Worm (Caenorhabditis elegans) whole organism, young adult: ENCODE data around the gene F01F1.11.

ENCODE experiments used
- B0019.2 ChIP-seq: fragments of 200-800 bp; sonication (Bioruptor generic); conservative IDR thresholded peaks from 2 replicates; pipeline ENCODE4 v1.3.6; 2022; ENCODE audit warnings: missing genetic modification reagents, missing genetic modification characterization, missing compliant biosample characterization
- C17E4.6 ChIP-seq: fragments of 200-800 bp; sonication (Bioruptor generic); IDR thresholded peaks from 2 replicates; pipeline ENCODE4 v1.3.6; 2022; ENCODE audit warnings: missing genetic modification reagents, missing genetic modification characterization, missing compliant biosample characterization
- F22D6.2 ChIP-seq: sonication (generic microtip); optimal IDR thresholded peaks from 2 replicates; lab custom pipeline; 2016; ENCODE audit warnings: mild to moderate bottlenecking, missing genetic modification characterization, missing compliant biosample characterization
- F23B12.7 ChIP-seq: sonication (generic microtip); optimal IDR thresholded peaks from 2 replicates; lab custom pipeline; 2017; ENCODE audit warnings: missing genetic modification characterization, mild to moderate bottlenecking, missing compliant biosample characterization, antibody characterized with exemption, moderate library complexity; ENCODE audit not compliant: insufficient read depth
- F37B4.10 ChIP-seq: fragments of 200-800 bp; sonication (Bioruptor generic); IDR thresholded peaks from 2 replicates; pipeline ENCODE4 v1.3.6; 2022; ENCODE audit warnings: missing genetic modification characterization, missing compliant biosample characterization
- F39B2.1 ChIP-seq: fragments of 200-800 bp; sonication (Bioruptor generic); IDR thresholded peaks from 2 replicates; pipeline ENCODE4 v1.3.6; 2022; ENCODE audit warnings: missing genetic modification reagents, missing genetic modification characterization, missing compliant biosample characterization
- F57C9.4 ChIP-seq: sonication (generic microtip); optimal IDR thresholded peaks from 2 replicates; lab custom pipeline; 2017; ENCODE audit warnings: mild to moderate bottlenecking, missing genetic modification characterization, missing compliant biosample characterization
- K12H6.12 ChIP-seq: fragments of 200-800 bp; sonication (Bioruptor generic); optimal IDR thresholded peaks from 2 replicates; lab custom pipeline; 2018; ENCODE audit warnings: mild to moderate bottlenecking, missing genetic modification characterization, missing compliant biosample characterization
- Y53F4B.3 ChIP-seq: fragments of 200-800 bp; sonication (Bioruptor generic); IDR thresholded peaks from 2 replicates; pipeline ENCODE4 v1.3.6; 2022; ENCODE audit warnings: missing genetic modification reagents, missing genetic modification characterization, missing compliant biosample characterization
- Y53G8AR.9 ChIP-seq: fragments of 200-800 bp; sonication (Bioruptor generic); conservative IDR thresholded peaks from 2 replicates; pipeline ENCODE4 v1.3.6; 2022; ENCODE audit warnings: missing genetic modification reagents, missing genetic modification characterization, missing compliant biosample characterization
- akir-1 ChIP-seq: fragments of 200-800 bp; sonication (Bioruptor generic); optimal IDR thresholded peaks from 2 replicates; lab custom pipeline; 2018; ENCODE audit warnings: mild to moderate bottlenecking, missing genetic modification characterization, moderate library complexity, missing compliant biosample characterization
- ama-1 ChIP-seq, 3 experiments: fragments of 150-350 bp in 1 of 3; sonication (generic microtip) in 2 of 3; optimal IDR thresholded peaks; 2 replicates each; lab custom pipeline; 2014 to 2018; ENCODE audit warnings: missing biosample characterization in 2 of 3, missing genetic modification characterization in 2 of 3, missing genetic modification reagents in 2 of 3
- bed-2 ChIP-seq: fragments of 200-800 bp; sonication (Bioruptor generic); IDR thresholded peaks from 2 replicates; pipeline ENCODE4 v1.3.6; 2022; ENCODE audit warnings: missing genetic modification reagents, missing genetic modification characterization, missing compliant biosample characterization
- ccch-3 ChIP-seq: fragments of 200-800 bp; sonication (Bioruptor generic); optimal IDR thresholded peaks from 2 replicates; lab custom pipeline; 2018; ENCODE audit warnings: mild to moderate bottlenecking, missing genetic modification characterization, missing compliant biosample characterization
- ceh-27 ChIP-seq: fragments of 200-800 bp; sonication (Bioruptor generic); optimal IDR thresholded peaks from 2 replicates; lab custom pipeline; 2018; ENCODE audit warnings: mild to moderate bottlenecking, missing genetic modification characterization, moderate library complexity, missing compliant biosample characterization
- ceh-40 ChIP-seq: fragments of 200-800 bp; sonication (Bioruptor generic); IDR thresholded peaks from 2 replicates; pipeline ENCODE4 v1.3.6; 2022; ENCODE audit warnings: missing genetic modification characterization, missing compliant biosample characterization
- chd-7 ChIP-seq: sonication (generic microtip); optimal IDR thresholded peaks from 2 replicates; lab custom pipeline; 2016; ENCODE audit warnings: mild to moderate bottlenecking, missing genetic modification characterization, moderate library complexity, missing compliant biosample characterization
- efl-1 ChIP-seq: fragments of 150-350 bp; optimal IDR thresholded peaks from 2 replicates; lab custom pipeline; 2014; ENCODE audit warnings: missing biosample characterization, missing genetic modification reagents, missing genetic modification characterization
- egl-18 ChIP-seq: fragments of 200-800 bp; sonication (Bioruptor generic); IDR thresholded peaks from 2 replicates; pipeline ENCODE4 v1.3.6; 2022; ENCODE audit warnings: missing genetic modification reagents, missing genetic modification characterization, missing compliant biosample characterization
- egl-44 ChIP-seq: fragments of 200-800 bp; sonication (Bioruptor generic); IDR thresholded peaks from 2 replicates; pipeline ENCODE4 v1.3.6; 2022; ENCODE audit warnings: missing genetic modification reagents, missing genetic modification characterization, missing compliant biosample characterization
- hrde-1 ChIP-seq: sonication (generic microtip); optimal IDR thresholded peaks from 2 replicates; lab custom pipeline; 2016; ENCODE audit warnings: missing genetic modification characterization, mild to moderate bottlenecking, missing compliant biosample characterization, moderate library complexity, missing genotype, missing genetic modification reagents, borderline replicate concordance
- lag-1 ChIP-seq: fragments of 200-800 bp; sonication (Bioruptor generic); IDR thresholded peaks from 2 replicates; pipeline ENCODE4 v1.3.6; 2022; ENCODE audit warnings: missing genetic modification reagents, missing genetic modification characterization, missing compliant biosample characterization
- lin-54 ChIP-seq: fragments of 200-800 bp; sonication (Bioruptor generic); optimal IDR thresholded peaks from 2 replicates; lab custom pipeline; 2018; ENCODE audit warnings: mild to moderate bottlenecking, missing genetic modification characterization, missing compliant biosample characterization
- lir-1 ChIP-seq: fragments of 200-800 bp; sonication (Bioruptor generic); conservative IDR thresholded peaks from 2 replicates; pipeline ENCODE4 v1.3.6; 2022; ENCODE audit warnings: missing genetic modification reagents, missing genetic modification characterization, missing compliant biosample characterization
- madf-3 ChIP-seq: fragments of 200-800 bp; sonication (Bioruptor generic); IDR thresholded peaks from 2 replicates; pipeline ENCODE4 v1.3.6; 2022; ENCODE audit warnings: missing genetic modification reagents, missing genetic modification characterization, missing compliant biosample characterization
- madf-6 ChIP-seq: fragments of 200-800 bp; sonication (Bioruptor generic); IDR thresholded peaks from 2 replicates; pipeline ENCODE4 v1.3.6; 2022; ENCODE audit warnings: missing genetic modification reagents, missing genetic modification characterization, missing compliant biosample characterization
- madf-8 ChIP-seq: fragments of 200-800 bp; sonication (Bioruptor generic); conservative IDR thresholded peaks from 2 replicates; pipeline ENCODE4 v1.3.6; 2022; ENCODE audit warnings: missing genetic modification reagents, missing genetic modification characterization, missing compliant biosample characterization
- mcd-1 ChIP-seq: fragments of 200-800 bp; sonication (Bioruptor generic); IDR thresholded peaks from 2 replicates; pipeline ENCODE4 v1.3.6; 2022; ENCODE audit warnings: missing genetic modification reagents, missing genetic modification characterization, missing compliant biosample characterization
- mel-28 ChIP-seq: sonication (generic microtip); optimal IDR thresholded peaks from 2 replicates; lab custom pipeline; 2016; ENCODE audit warnings: borderline replicate concordance, mild to moderate bottlenecking, missing genetic modification characterization, missing compliant biosample characterization
- mxl-1 ChIP-seq: sonication (generic microtip); optimal IDR thresholded peaks from 2 replicates; lab custom pipeline; 2016; ENCODE audit warnings: missing genetic modification characterization, missing compliant biosample characterization
- nfya-1 ChIP-seq: sonication (generic microtip); optimal IDR thresholded peaks from 2 replicates; lab custom pipeline; 2017; ENCODE audit warnings: antibody characterized with exemption, missing compliant biosample characterization, missing genetic modification characterization, borderline replicate concordance; ENCODE audit not compliant: insufficient read depth
- nfya-2 ChIP-seq: fragments of 200-800 bp; sonication (Bioruptor generic); IDR thresholded peaks from 2 replicates; pipeline ENCODE4 v1.3.6; 2022; ENCODE audit warnings: missing genetic modification reagents, missing genetic modification characterization, missing compliant biosample characterization
- nhr-120 ChIP-seq: fragments of 200-800 bp; sonication (Bioruptor generic); IDR thresholded peaks from 2 replicates; pipeline ENCODE4 v1.3.6; 2022; ENCODE audit warnings: missing genetic modification characterization, missing compliant biosample characterization
- pha-4 ChIP-seq: fragments of 150-350 bp; sonication (generic microtip); optimal IDR thresholded peaks from 2 replicates; lab custom pipeline; 2014; ENCODE audit warnings: missing biosample characterization, missing genetic modification reagents, missing genetic modification characterization
- snpc-1.1 ChIP-seq: sonication (generic microtip); optimal IDR thresholded peaks from 2 replicates; lab custom pipeline; 2017; ENCODE audit warnings: missing genetic modification characterization, mild to moderate bottlenecking, missing compliant biosample characterization, antibody characterized with exemption, moderate library complexity, missing genotype, missing genetic modification reagents; ENCODE audit not compliant: insufficient read depth
- snpc-1.3 ChIP-seq: sonication (generic microtip); optimal IDR thresholded peaks from 2 replicates; lab custom pipeline; 2017; ENCODE audit warnings: missing genetic modification characterization, mild to moderate bottlenecking, missing compliant biosample characterization, antibody characterized with exemption, moderate library complexity, missing genotype, missing genetic modification reagents; ENCODE audit not compliant: insufficient read depth
- snpc-4 ChIP-seq, 5 experiments: fragments of 150-350 bp in 1 of 5; sonication (generic microtip) in 4 of 5; optimal IDR thresholded peaks; 2 replicates each; lab custom pipeline; 2014 to 2018; ENCODE audit warnings: missing genetic modification characterization in 5 of 5, missing biosample characterization in 3 of 5, antibody characterized with exemption in 2 of 5, mild to moderate bottlenecking in 2 of 5, missing compliant biosample characterization in 2 of 5, missing genotype in 2 of 5, moderate library complexity in 2 of 5, missing genetic modification reagents in 1 of 5
- tbx-9 ChIP-seq: sonication (generic microtip); optimal IDR thresholded peaks from 2 replicates; lab custom pipeline; 2016; ENCODE audit warnings: borderline replicate concordance, missing genetic modification characterization, inconsistent platforms, missing compliant biosample characterization
- unc-62 ChIP-seq: fragments of 150-350 bp; optimal IDR thresholded peaks from 2 replicates; lab custom pipeline; 2014; ENCODE audit warnings: missing biosample characterization, missing genetic modification reagents, missing genetic modification characterization
- zim-3 ChIP-seq: sonication (generic microtip); optimal IDR thresholded peaks from 2 replicates; lab custom pipeline; 2017; ENCODE audit warnings: mild to moderate bottlenecking, missing genetic modification characterization, moderate library complexity, missing compliant biosample characterization
- ztf-6 ChIP-seq: fragments of 200-800 bp; sonication (Bioruptor generic); IDR thresholded peaks from 2 replicates; pipeline ENCODE4 v1.3.6; 2022; ENCODE audit warnings: missing genetic modification reagents, missing genetic modification characterization, missing compliant biosample characterization

F01F1.11 gene

ce11 chrIII:5884459-5884858, 12.8 kb upstream of the F01F1.11 start:
- TF ChIP-seq K12H6.12 (tag; lab: Kevin White, UChicago) (no peak), lin-54 (GFP tag; lab: Kevin White, UChicago) (no peak), snpc-1.1 (tag; lab: Kevin White, UChicago) (no peak), madf-8 (no peak), chd-7 (tag; lab: Kevin White, UChicago) (no peak), mel-28 (tag; lab: Kevin White, UChicago) (no peak), ztf-6 (no peak), mcd-1 (GFP tag; lab: Robert Waterston, UW) (no peak), akir-1 (GFP tag; lab: Kevin White, UChicago) (no peak), zim-3 (no peak), ceh-27 (GFP tag; lab: Kevin White, UChicago) (no peak)
- TF ChIP-seq, all 124 proteins: peak for 0

DNA sequence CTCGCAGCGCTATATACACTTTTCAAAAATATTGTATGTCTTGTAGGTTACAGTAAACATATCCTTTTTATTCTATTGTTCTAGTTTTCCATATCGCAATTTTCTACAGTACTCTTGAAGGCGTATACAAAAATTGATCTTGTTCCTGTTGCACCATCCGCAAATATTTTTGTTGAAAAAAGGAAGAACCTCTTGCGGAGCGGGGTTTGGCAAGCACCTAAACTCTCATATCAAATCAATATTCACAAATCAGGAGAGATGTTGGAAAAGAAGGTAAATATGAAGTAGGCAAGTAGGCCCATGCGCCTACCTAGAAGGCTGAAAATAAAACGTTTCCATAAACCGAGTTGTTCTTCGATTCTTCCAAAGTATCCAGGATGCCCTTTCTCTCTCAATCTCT, 12.3 kb upstream of the F01F1.11 start, which contains the start of gene C28H8.5:
TSS of gene C28H8.5 (plus strand) at position 301 of the 400 bp plus-strand sequence.
- no peak for TF ChIP-seq lag-1 (GFP tag; lab: Robert Waterston, UW)
- no peak for TF ChIP-seq nhr-120 (GFP tag; lab: Robert Waterston, UW)
- no peak for TF ChIP-seq ama-1 (optimal IDR thresholded peaks at IDR 0.05; lab: Kevin White, UChicago)
- no peak for TF ChIP-seq ama-1 (GFP tag; optimal IDR thresholded peaks at IDR 0.05; lab: Kevin White, UChicago)
- no peak for TF ChIP-seq mxl-1
- TF ChIP-seq bed-2 (GFP tag; lab: Robert Waterston, UW) = no peak
- no peak for TF ChIP-seq lir-1 (GFP tag; lab: Robert Waterston, UW)
- TF ChIP-seq F23B12.7 (tag; lab: Kevin White, UChicago) = no peak
- no peak for TF ChIP-seq tbx-9
- no peak for TF ChIP-seq mel-28 (tag; lab: Kevin White, UChicago)
- TF ChIP-seq zim-3 = no peak

DNA sequence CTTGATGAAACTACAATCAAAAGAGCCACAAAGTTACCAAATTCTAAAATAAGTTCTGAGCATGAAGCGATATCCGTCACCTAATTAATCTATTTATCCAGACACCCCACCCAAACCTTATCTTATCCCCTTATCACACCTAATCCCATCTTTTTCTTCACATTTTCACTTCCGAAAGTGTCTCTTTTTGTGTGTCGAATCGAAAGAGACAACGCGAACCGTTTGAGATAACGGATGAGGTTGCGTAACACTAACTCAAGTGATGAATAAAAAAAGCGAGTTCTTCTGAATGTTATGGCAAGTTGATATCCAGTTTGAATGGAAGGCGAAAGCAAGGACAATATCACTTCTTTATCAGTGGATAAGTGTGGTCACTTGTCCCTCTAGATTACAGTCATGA, 11.8 kb upstream of the F01F1.11 start:
- TF ChIP-seq F39B2.1 = no peak
- no peak for TF ChIP-seq K12H6.12 (tag; lab: Kevin White, UChicago)
- TF ChIP-seq ccch-3 (GFP tag; lab: Kevin White, UChicago) = no peak
- no peak for TF ChIP-seq Y53G8AR.9
- no peak for TF ChIP-seq lag-1 (GFP tag; lab: Robert Waterston, UW)
- no peak for TF ChIP-seq B0019.2 (GFP tag; lab: Robert Waterston, UW)
- no peak for TF ChIP-seq pha-4
- no peak for TF ChIP-seq unc-62

- TF ChIP-seq snpc-1.3 (tag; lab: Kevin White, UChicago) (no peak), akir-1 (GFP tag; lab: Kevin White, UChicago) (no peak), F57C9.4 (tag; lab: Kevin White, UChicago) (no peak), madf-6 (no peak)
Measured at ce11 chrIII:5882823-5883222, 11.1 kb upstream of the F01F1.11 start, which contains the start of gene F01F1.14. Gene F01F1.14, minus strand, starts transcription at chrIII:5882923.

ce11 chrIII:5882284-5882683, 10.6 kb upstream of the F01F1.11 start:
- TF ChIP-seq efl-1 (no peak), nfya-2 (GFP tag; lab: Robert Waterston, UW) (no peak), F37B4.10 (GFP tag; lab: Robert Waterston, UW) (no peak), C17E4.6 (GFP tag; lab: Robert Waterston, UW) (no peak), Y53F4B.3 (GFP tag; lab: Robert Waterston, UW) (no peak), hrde-1 (tag; lab: Kevin White, UChicago) (peak; percentile 30), madf-6 (peak; percentile 57; the same call in 1 of the 2 replicates), snpc-4 (GFP tag; optimal IDR thresholded peaks at IDR 0.05; lab: Kevin White, UChicago) (no peak), snpc-4 (tag; optimal IDR thresholded peaks at IDR 0.05; lab: Kevin White, UChicago) (no peak), nfya-1 (no peak), egl-18 (no peak), madf-3 (GFP tag; lab: Robert Waterston, UW) (0 out of 2 replicates have a peak, but pooled peaks have one; percentile 55), egl-44 (GFP tag; lab: Robert Waterston, UW) (no peak), K12H6.12 (tag; lab: Kevin White, UChicago) (no peak), ceh-40 (GFP tag; lab: Robert Waterston, UW) (no peak), F22D6.2 (no peak)
